Worm (Caenorhabditis elegans) whole organism, L2 larva: Measurements from ENCODE around the gene T05E12.3.

Experiments
- dmd-4 ChIP-seq: sonication (generic microtip); optimal IDR thresholded peaks from 2 replicates; lab custom pipeline; 2017; ENCODE audit warnings: missing biosample characterization, missing genetic modification characterization
- lin-11 ChIP-seq: fragments of 150-350 bp; sonication (generic microtip); optimal IDR thresholded peaks from 2 replicates; lab custom pipeline; 2014; ENCODE audit warnings: missing biosample characterization, missing genetic modification characterization, inconsistent platforms, mixed read lengths
- unc-62 ChIP-seq: fragments of 150-350 bp; optimal IDR thresholded peaks from 2 replicates; lab custom pipeline; 2014; ENCODE audit warnings: missing biosample characterization, missing genetic modification reagents, missing genetic modification characterization
- ztf-11 ChIP-seq: sonication (generic microtip); optimal IDR thresholded peaks from 2 replicates; lab custom pipeline; 2017; ENCODE audit warnings: missing biosample characterization, missing genetic modification characterization

ce11 chrV:17100829-17101228, 23.0 kb upstream of the T05E12.3 start, which contains the start of gene ZK218.5:
- no peak for TF ChIP-seq dmd-4 (tag; lab: Kevin White, UChicago)
- no peak for TF ChIP-seq lin-11 (tag; lab: Kevin White, UChicago)
- no peak for TF ChIP-seq ztf-11 (tag; lab: Kevin White, UChicago)
- no peak for TF ChIP-seq unc-62
